Worm (Caenorhabditis elegans) whole organism, young adult: ENCODE data around the gene K09H11.9.

Experiments
- B0336.3 ChIP-seq: fragments of 200-800 bp; sonication (Bioruptor generic); IDR thresholded peaks from 2 replicates; pipeline ENCODE4 v1.3.6; 2022; ENCODE audit warnings: missing genetic modification characterization, missing compliant biosample characterization
- K12H6.12 ChIP-seq: fragments of 200-800 bp; sonication (Bioruptor generic); optimal IDR thresholded peaks from 2 replicates; lab custom pipeline; 2018; ENCODE audit warnings: mild to moderate bottlenecking, missing genetic modification characterization, missing compliant biosample characterization
- Y95B8A.8 ChIP-seq: fragments of 200-800 bp; sonication (Bioruptor generic); IDR thresholded peaks from 2 replicates; pipeline ENCODE4 v1.3.6; 2022; ENCODE audit warnings: missing genetic modification reagents, missing genetic modification characterization, missing compliant biosample characterization
- attf-3 ChIP-seq: fragments of 200-800 bp; sonication (Bioruptor generic); conservative IDR thresholded peaks from 2 replicates; pipeline ENCODE4 v1.3.6; 2022; ENCODE audit warnings: missing genetic modification reagents, missing genetic modification characterization, missing compliant biosample characterization
- lin-40 ChIP-seq: sonication (generic microtip); optimal IDR thresholded peaks from 2 replicates; lab custom pipeline; 2016; ENCODE audit warnings: missing genetic modification characterization, mild to moderate bottlenecking, missing compliant biosample characterization, missing genotype, missing genetic modification reagents
- lir-1 ChIP-seq: fragments of 200-800 bp; sonication (Bioruptor generic); conservative IDR thresholded peaks from 2 replicates; pipeline ENCODE4 v1.3.6; 2022; ENCODE audit warnings: missing genetic modification reagents, missing genetic modification characterization, missing compliant biosample characterization
- nfya-2 ChIP-seq: fragments of 200-800 bp; sonication (Bioruptor generic); IDR thresholded peaks from 2 replicates; pipeline ENCODE4 v1.3.6; 2022; ENCODE audit warnings: missing genetic modification reagents, missing genetic modification characterization, missing compliant biosample characterization
- pha-4 ChIP-seq: fragments of 150-350 bp; sonication (generic microtip); optimal IDR thresholded peaks from 2 replicates; lab custom pipeline; 2014; ENCODE audit warnings: missing biosample characterization, missing genetic modification reagents, missing genetic modification characterization
- snpc-4 ChIP-seq, 5 experiments: fragments of 150-350 bp in 1 of 5; sonication (generic microtip) in 4 of 5; optimal IDR thresholded peaks; 2 replicates each; lab custom pipeline; 2014 to 2018; ENCODE audit warnings: missing genetic modification characterization in 5 of 5, missing biosample characterization in 3 of 5, antibody characterized with exemption in 2 of 5, mild to moderate bottlenecking in 2 of 5, missing compliant biosample characterization in 2 of 5, missing genotype in 2 of 5, moderate library complexity in 2 of 5, missing genetic modification reagents in 1 of 5

- TF ChIP-seq Y95B8A.8 (GFP tag; lab: Robert Waterston, UW) (no peak), B0336.3 (0 out of 2 replicates have a peak, but pooled peaks have one; percentile 32), nfya-2 (GFP tag; lab: Robert Waterston, UW) (no peak), pha-4 (no peak), lin-40 (no peak), snpc-4 (GFP tag; optimal IDR thresholded peaks at IDR 0.05; lab: Kevin White, UChicago) (no peak), snpc-4 (tag; optimal IDR thresholded peaks at IDR 0.05; lab: Kevin White, UChicago) (no peak), K12H6.12 (tag; lab: Kevin White, UChicago) (no peak), attf-3 (GFP tag; lab: Robert Waterston, UW) (no peak), lir-1 (GFP tag; lab: Robert Waterston, UW) (no peak)
Observed at ce11 chrV:5682530-5682929, 33.9 kb downstream of the K09H11.9 start, which contains the start of gene prp-39.
